Worm (Caenorhabditis elegans) whole organism, L1 larva: ENCODE results near the gene rps-22.
A peak's percentile ranks its signal among the peaks of the same experiment; 100 is the strongest.

Experiments used
- C16A3.4 ChIP-seq: fragments of 150-350 bp; optimal IDR thresholded peaks from 2 replicates; lab custom pipeline; 2014; ENCODE audit warnings: missing biosample characterization, missing genetic modification characterization
- C34B4.2 ChIP-seq: sonication (generic microtip); optimal IDR thresholded peaks from 2 replicates; lab custom pipeline; 2017; ENCODE audit warnings: mild to moderate bottlenecking, missing genetic modification characterization, missing compliant biosample characterization
- Y116A8C.19 ChIP-seq: sonication (generic microtip); optimal IDR thresholded peaks from 2 replicates; lab custom pipeline; 2016; ENCODE audit warnings: missing compliant biosample characterization, missing genetic modification characterization, borderline replicate concordance
- alr-1 ChIP-seq: fragments of 200-800 bp; sonication (Bioruptor generic); optimal IDR thresholded peaks from 2 replicates; lab custom pipeline; 2018; ENCODE audit warnings: borderline replicate concordance, mild to moderate bottlenecking, missing genetic modification characterization, missing compliant biosample characterization
- blmp-1 ChIP-seq: fragments of 150-350 bp; optimal IDR thresholded peaks from 2 replicates; lab custom pipeline; 2014; ENCODE audit warnings: missing biosample characterization, missing genetic modification characterization
- ceh-88 ChIP-seq: fragments of 200-800 bp; sonication (Bioruptor generic); IDR thresholded peaks from 2 replicates; pipeline ENCODE4 v1.3.6; 2022; ENCODE audit warnings: missing genetic modification characterization, missing compliant biosample characterization
- ceh-90 ChIP-seq: sonication (generic microtip); optimal IDR thresholded peaks from 2 replicates; lab custom pipeline; 2016; ENCODE audit warnings: missing genetic modification characterization, missing compliant biosample characterization
- dpl-1 ChIP-seq, 3 experiments: fragments of 150-350 bp in 2 of 3; sonication (generic microtip) in 1 of 3; optimal IDR thresholded peaks; 2 replicates each; lab custom pipeline; 2014 to 2017; ENCODE audit warnings: missing biosample characterization in 3 of 3, missing genetic modification characterization in 3 of 3, missing genetic modification reagents in 3 of 3
- efl-1 ChIP-seq, 4 experiments: fragments of 150-350 bp; optimal IDR thresholded peaks in 3 of 4; peaks in 1 of 4; 1 replicate in 1 of 4; 2 replicates in 3 of 4; lab custom pipeline; 2014; ENCODE audit warnings: missing biosample characterization in 2 of 4, missing genetic modification characterization in 2 of 4, missing genetic modification reagents in 2 of 4
- egl-27 ChIP-seq, 2 experiments: fragments of 150-350 bp in 1 of 2; sonication (generic microtip); optimal IDR thresholded peaks; 3 replicates each; lab custom pipeline; 2017 to 2018; ENCODE audit warnings: missing biosample characterization in 2 of 2, missing genetic modification characterization in 2 of 2, missing genetic modification reagents in 2 of 2
- ets-5 ChIP-seq: fragments of 200-800 bp; sonication (Bioruptor generic); IDR thresholded peaks from 2 replicates; pipeline ENCODE4 v1.3.6; 2022; ENCODE audit warnings: missing genetic modification characterization, missing compliant biosample characterization
- fkh-10 ChIP-seq: sonication (generic microtip); optimal IDR thresholded peaks from 2 replicates; lab custom pipeline; 2017; ENCODE audit warnings: missing biosample characterization, missing genetic modification reagents, missing genetic modification characterization
- hlh-17 ChIP-seq: fragments of 200-800 bp; sonication (Bioruptor generic); optimal IDR thresholded peaks from 2 replicates; lab custom pipeline; 2018; ENCODE audit warnings: missing genetic modification characterization, mild to moderate bottlenecking, missing compliant biosample characterization, moderate library complexity, borderline replicate concordance
- irx-1 ChIP-seq: sonication (generic microtip); optimal IDR thresholded peaks from 2 replicates; lab custom pipeline; 2016; ENCODE audit warnings: missing genetic modification characterization, missing compliant biosample characterization
- lin-15B ChIP-seq: fragments of 150-350 bp; sonication (generic microtip); optimal IDR thresholded peaks from 3 replicates; lab custom pipeline; 2014; ENCODE audit warnings: missing biosample characterization, missing genetic modification characterization
- mep-1 ChIP-seq: fragments of 150-350 bp; optimal IDR thresholded peaks from 2 replicates; lab custom pipeline; 2014; ENCODE audit warnings: missing biosample characterization, missing genetic modification characterization
- nhr-19 ChIP-seq: fragments of 200-800 bp; sonication (Bioruptor generic); conservative IDR thresholded peaks from 2 replicates; pipeline ENCODE4 v1.3.6; 2022; ENCODE audit warnings: missing genetic modification characterization, missing compliant biosample characterization
- nhr-71 ChIP-seq: sonication (generic microtip); optimal IDR thresholded peaks from 2 replicates; lab custom pipeline; 2016; ENCODE audit warnings: mild to moderate bottlenecking, missing genetic modification characterization, moderate library complexity, missing compliant biosample characterization
- nhr-76 ChIP-seq: sonication (generic microtip); optimal IDR thresholded peaks from 2 replicates; lab custom pipeline; 2017; ENCODE audit warnings: missing biosample characterization, missing genetic modification characterization
- nhr-77 ChIP-seq: fragments of 150-350 bp; optimal IDR thresholded peaks from 2 replicates; lab custom pipeline; 2014; ENCODE audit warnings: missing biosample characterization, missing genetic modification characterization
- nhr-85 ChIP-seq: sonication (generic microtip); peaks from one replicate; lab custom pipeline; 2016; ENCODE audit warnings: missing genetic modification characterization, inconsistent platforms, missing compliant biosample characterization
- pax-3 ChIP-seq: fragments of 200-800 bp; sonication (Bioruptor generic); optimal IDR thresholded peaks from 2 replicates; lab custom pipeline; 2018; ENCODE audit warnings: mild to moderate bottlenecking, missing genetic modification characterization, moderate library complexity, missing compliant biosample characterization
- pqm-1 ChIP-seq: sonication (generic microtip); optimal IDR thresholded peaks from 3 replicates; lab custom pipeline; 2017; ENCODE audit warnings: missing biosample characterization, missing genetic modification characterization
- sox-4 ChIP-seq: sonication (generic microtip); optimal IDR thresholded peaks from 2 replicates; lab custom pipeline; 2016; ENCODE audit warnings: missing genetic modification characterization, missing compliant biosample characterization
- sup-37 ChIP-seq: fragments of 200-800 bp; sonication (Bioruptor generic); optimal IDR thresholded peaks from 2 replicates; lab custom pipeline; 2018; ENCODE audit warnings: mild to moderate bottlenecking, missing genetic modification characterization, missing compliant biosample characterization
- swsn-7 ChIP-seq: sonication (generic microtip); optimal IDR thresholded peaks from 2 replicates; lab custom pipeline; 2016; ENCODE audit warnings: missing genetic modification characterization, missing compliant biosample characterization
- tlp-1 ChIP-seq: fragments of 150-350 bp; optimal IDR thresholded peaks from 2 replicates; lab custom pipeline; 2014; ENCODE audit warnings: missing biosample characterization, missing genetic modification characterization
- unc-98 ChIP-seq: fragments of 200-800 bp; sonication (Bioruptor generic); IDR thresholded peaks from 2 replicates; pipeline ENCODE4 v1.3.6; 2022; ENCODE audit warnings: missing genetic modification characterization, missing compliant biosample characterization

The rps-22 gene

DNA sequence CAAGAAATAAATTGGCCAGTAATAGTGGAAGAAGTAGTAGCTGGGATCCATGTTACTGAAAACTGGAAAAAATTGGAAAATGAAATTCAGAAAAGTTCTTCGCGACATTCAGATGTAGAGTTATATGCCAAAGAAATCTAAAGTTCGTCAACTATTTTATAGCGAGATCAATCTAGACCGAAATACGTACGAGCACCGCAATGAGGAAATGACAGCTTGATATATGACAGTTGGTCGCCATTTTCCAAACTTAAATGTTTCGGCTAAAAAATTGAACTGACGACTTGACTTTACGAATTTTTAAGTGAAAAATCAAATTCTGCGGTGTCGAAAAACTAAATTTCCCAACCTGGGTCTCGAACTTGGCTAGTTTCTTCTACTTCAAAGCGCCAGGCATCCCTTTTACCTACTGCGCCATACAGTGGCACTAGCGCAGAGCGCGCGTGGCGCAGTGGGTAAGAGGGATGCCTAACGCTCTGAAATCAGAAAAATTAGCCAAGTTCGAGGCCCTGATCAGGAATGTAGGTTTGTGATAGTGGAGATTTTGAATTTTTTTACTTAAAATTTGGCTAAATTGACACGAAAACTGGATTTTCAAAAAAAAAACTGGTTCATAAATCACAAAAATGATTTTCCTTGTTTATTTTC, 32.4 kb downstream of the rps-22 start, which contains the start of gene srd-66:
srd-66 (minus strand) TSS at position 51 of the 648 bp plus-strand sequence.
- no peak for TF ChIP-seq mep-1
- TF ChIP-seq alr-1 (tag; lab: Kevin White, UChicago), result no peak
- no peak for TF ChIP-seq dpl-1 (GFP tag; optimal IDR thresholded peaks at IDR 0.05; lab: Kevin White, UChicago)
- TF ChIP-seq ceh-90, result no peak
- no peak for TF ChIP-seq sup-37 (GFP tag; lab: Kevin White, UChicago)
- TF ChIP-seq C16A3.4 (tag; lab: Kevin White, UChicago), result no peak
- TF ChIP-seq tlp-1 (tag; lab: Kevin White, UChicago), result no peak
- TF ChIP-seq nhr-76, result no peak
- TF ChIP-seq sox-4 (tag; lab: Kevin White, UChicago), result no peak
- TF ChIP-seq hlh-17, result no peak
- TF ChIP-seq ceh-88 (GFP tag; lab: Robert Waterston, UW), result no peak
- no peak for TF ChIP-seq nhr-71 (tag; lab: Kevin White, UChicago)
- TF ChIP-seq pqm-1 (tag; lab: Kevin White, UChicago), result no peak
- TF ChIP-seq Y116A8C.19 (tag; lab: Kevin White, UChicago), result no peak
- no peak for TF ChIP-seq fkh-10 (GFP tag; lab: Kevin White, UChicago)
- TF ChIP-seq lin-15B (tag; lab: Kevin White, UChicago), result no peak
- no peak for TF ChIP-seq nhr-77 (tag; lab: Kevin White, UChicago)
- TF ChIP-seq swsn-7 (tag; lab: Kevin White, UChicago), result no peak
- no peak for TF ChIP-seq C34B4.2 (tag; lab: Kevin White, UChicago)

DNA sequence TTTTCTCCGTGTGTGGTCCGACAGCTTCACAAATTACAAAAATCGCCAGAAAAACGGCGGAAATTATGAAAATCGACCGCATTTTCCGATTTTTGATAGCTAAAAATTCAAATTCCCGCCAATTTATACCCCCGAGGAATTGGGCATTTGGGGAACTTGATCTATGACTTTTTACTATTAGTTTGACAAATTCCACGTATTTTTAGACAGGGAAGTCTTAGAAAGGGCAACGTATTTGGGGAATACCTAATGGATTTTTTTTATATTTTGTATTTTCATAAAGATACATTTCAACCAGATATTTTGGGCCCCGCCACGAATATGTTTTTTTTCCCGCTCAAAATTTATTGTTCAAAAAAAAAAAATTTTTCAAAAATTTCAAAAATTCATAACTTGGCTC, 34.5 kb downstream of the rps-22 start, which contains the start of gene Y39A3B.7:
Y39A3B.7 (minus strand) TSS at position 101 of the 400 bp plus-strand sequence.
- TF ChIP-seq blmp-1 (tag; lab: Kevin White, UChicago), result no peak
- no peak for TF ChIP-seq efl-1 (optimal IDR thresholded peaks at IDR 0.05; lab: Kevin White, UChicago)
- TF ChIP-seq efl-1 (GFP tag; optimal IDR thresholded peaks at IDR 0.05 in 1 of 2; lab: Kevin White, UChicago), result peak in 1 of 2 experiments; percentile 9
- no peak for TF ChIP-seq ets-5 (GFP tag; lab: Robert Waterston, UW)

DNA sequence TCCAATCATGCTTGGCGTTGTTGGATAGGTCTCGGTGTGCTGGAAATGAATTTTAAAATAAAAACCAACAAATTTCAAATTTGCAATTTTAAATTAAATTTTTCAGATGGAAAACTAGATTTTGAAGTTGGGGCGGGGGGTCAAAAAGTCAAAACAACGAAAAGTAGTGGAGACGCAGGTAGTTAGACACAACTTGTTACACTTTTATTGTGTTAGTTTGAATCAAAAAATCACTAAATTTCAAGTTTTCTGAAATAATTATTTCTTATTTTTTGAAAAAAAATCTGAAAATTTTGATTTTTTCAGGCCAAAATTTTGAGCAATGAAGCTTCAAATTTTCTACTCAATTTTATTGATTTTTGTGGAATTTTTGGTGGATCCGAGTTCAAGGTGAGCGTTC, 37.4 kb downstream of the rps-22 start, which contains the start of gene Y39A3B.8:
Y39A3B.8 (plus strand) TSS at position 301 of the 400 bp plus-strand sequence.
- TF ChIP-seq efl-1 (optimal IDR thresholded peaks at IDR 0.05; lab: Kevin White, UChicago) (no peak), efl-1 (GFP tag; optimal IDR thresholded peaks at IDR 0.05 in 1 of 2; lab: Kevin White, UChicago) (peak in 1 of 2 experiments; percentile 29), nhr-71 (tag; lab: Kevin White, UChicago) (no peak)

DNA sequence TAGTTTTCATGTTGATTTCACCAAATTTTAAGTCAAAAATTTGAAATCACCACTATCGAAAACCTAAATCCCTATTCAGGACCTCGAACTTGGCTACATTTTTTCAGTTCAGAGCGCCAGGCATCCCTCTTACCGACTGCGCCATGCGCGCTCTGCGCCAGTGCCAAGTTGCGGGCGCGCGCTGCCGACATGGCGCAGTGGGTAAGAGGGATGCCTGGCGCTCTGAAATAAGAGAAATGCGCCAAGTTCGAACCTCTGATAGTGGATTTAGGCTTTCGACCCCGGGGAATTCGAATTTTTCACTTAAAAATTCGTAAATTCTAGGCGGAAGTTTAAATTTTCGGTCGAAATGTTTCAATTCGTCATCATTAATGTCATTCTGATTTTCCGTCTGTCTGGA, 39.6 kb downstream of the rps-22 start:
- TF ChIP-seq pax-3, result no peak
- TF ChIP-seq egl-27 (tag; optimal IDR thresholded peaks at IDR 0.05; lab: Kevin White, UChicago), result no peak
- no peak for TF ChIP-seq irx-1 (tag; lab: Kevin White, UChicago)
- TF ChIP-seq nhr-19 (GFP tag; lab: Robert Waterston, UW), result no peak
- no peak for TF ChIP-seq unc-98 (GFP tag; lab: Robert Waterston, UW)

DNA sequence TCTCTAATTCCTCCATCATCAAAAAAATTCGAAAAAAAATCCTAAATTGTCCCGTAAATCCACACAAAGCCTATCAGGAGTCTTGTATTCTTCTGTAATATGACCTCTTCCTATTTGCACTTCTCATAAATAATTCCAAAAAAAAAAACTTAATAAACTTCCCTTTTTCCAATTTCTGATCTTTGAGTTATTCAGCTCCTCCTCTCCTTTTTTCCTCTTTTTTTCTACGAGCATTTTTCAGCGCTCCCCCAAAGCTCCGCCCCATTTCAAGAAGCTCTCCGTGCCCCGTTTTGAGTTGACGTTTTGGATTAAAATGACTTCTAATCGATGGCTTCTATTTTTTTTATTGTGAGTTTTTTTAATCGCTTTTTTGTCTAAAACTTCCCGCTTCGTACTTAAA, 47.2 kb downstream of the rps-22 start, which contains the start of gene lgc-42:
lgc-42 (plus strand) TSS at position 301 of the 400 bp plus-strand sequence.
- TF ChIP-seq nhr-85 (tag; lab: Kevin White, UChicago) (peak; percentile 1), ceh-90 (no peak)
